Worm (Caenorhabditis elegans): ENCODE measurements around the gene K08H2.2.

DNA sequence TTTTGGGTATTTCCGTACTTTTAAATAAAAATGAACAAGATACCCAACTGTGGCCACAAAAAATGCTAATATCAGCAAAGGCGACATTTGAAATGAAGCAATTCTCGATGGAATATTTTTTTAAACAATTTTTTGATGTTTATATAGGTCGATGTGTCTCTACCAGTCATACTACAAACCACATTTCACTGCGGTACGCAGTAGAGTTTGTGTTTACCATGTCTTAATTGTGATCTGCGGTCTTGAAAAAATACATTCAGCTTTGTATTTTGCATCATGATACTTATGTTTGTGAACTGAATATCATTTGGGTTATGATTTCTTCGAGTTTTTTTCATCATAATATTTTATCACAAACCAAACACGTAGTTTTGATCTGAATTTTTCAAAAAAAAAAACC, 49.3 kb upstream of the K08H2.2 start, which contains the start of gene cyp-14A4:
- TF ChIP-seq nhr-179 (tag; optimal IDR thresholded peaks at IDR 0.05) (no peak), B0035.1 (tag; optimal IDR thresholded peaks at IDR 0.05) (no peak), bed-2 (GFP tag; IDR thresholded peaks at IDR 0.05) (no peak)

All from whole organism, young adult.